Worm (Caenorhabditis elegans): ENCODE measurements around the gene ncx-6.

ce11 chrIII:9741985-9742384, 28.2 kb upstream of the ncx-6 start:
- TF ChIP-seq nhr-76 (tag; optimal IDR thresholded peaks at IDR 0.05) = no peak
- no peak for TF ChIP-seq nhr-67 (tag; optimal IDR thresholded peaks at IDR 0.05)
- no peak for TF ChIP-seq ztf-11 (tag; optimal IDR thresholded peaks at IDR 0.05)

Measured in whole organism, L3 larva.